Worm (Caenorhabditis elegans) whole organism, L4 larva: ENCODE measurements around the gene irld-56.

ENCODE experiments used
- F26F4.8 ChIP-seq: fragments of 200-800 bp; sonication (Bioruptor generic); conservative IDR thresholded peaks from 2 replicates; pipeline ENCODE4 v1.3.6; 2022; ENCODE audit warnings: missing genetic modification characterization, missing compliant biosample characterization
- F44E2.7 ChIP-seq: fragments of 200-800 bp; sonication (Bioruptor generic); IDR thresholded peaks from 2 replicates; pipeline ENCODE4 v2.1.2; 2022; ENCODE audit warnings: missing genetic modification characterization, missing compliant biosample characterization
- R02D3.7 ChIP-seq: fragments of 150-350 bp; sonication (generic microtip); optimal IDR thresholded peaks from 3 replicates; lab custom pipeline; 2014; ENCODE audit warnings: missing biosample characterization, missing genetic modification characterization
- T20F7.1 ChIP-seq: fragments of 200-800 bp; sonication (Bioruptor generic); optimal IDR thresholded peaks from 2 replicates; lab custom pipeline; 2018; ENCODE audit warnings: mild to moderate bottlenecking, missing genetic modification characterization, missing compliant biosample characterization
- Y105C5A.15 ChIP-seq: fragments of 200-800 bp; sonication (Bioruptor generic); IDR thresholded peaks from 2 replicates; pipeline ENCODE4 v1.3.6; 2022; ENCODE audit warnings: missing genetic modification characterization, missing compliant biosample characterization
- ZK546.5 ChIP-seq, 2 experiments: sonication (generic microtip); optimal IDR thresholded peaks; 2 replicates each; lab custom pipeline; 2017; ENCODE audit warnings: missing biosample characterization in 2 of 2, missing genetic modification characterization in 2 of 2
- aly-2 ChIP-seq: sonication (generic microtip); optimal IDR thresholded peaks from 2 replicates; lab custom pipeline; 2018; ENCODE audit warnings: missing biosample characterization, missing genetic modification characterization
- ama-1 ChIP-seq: fragments of 150-350 bp; optimal IDR thresholded peaks from 2 replicates; lab custom pipeline; 2014; ENCODE audit warnings: inconsistent platforms, mixed read lengths
- attf-4 ChIP-seq: sonication (generic microtip); optimal IDR thresholded peaks from 3 replicates; lab custom pipeline; 2017; ENCODE audit warnings: missing biosample characterization, missing genetic modification characterization
- ceh-20 ChIP-seq: fragments of 200-800 bp; sonication (Bioruptor generic); IDR thresholded peaks from 2 replicates; pipeline ENCODE4 v1.3.6; 2022; ENCODE audit warnings: missing genetic modification reagents, missing genetic modification characterization, missing compliant biosample characterization
- ceh-82 ChIP-seq: sonication (generic microtip); optimal IDR thresholded peaks from 2 replicates; lab custom pipeline; 2017; ENCODE audit warnings: missing biosample characterization, missing genetic modification characterization
- daf-19 ChIP-seq: fragments of 200-800 bp; sonication (Bioruptor generic); conservative IDR thresholded peaks from 2 replicates; pipeline ENCODE4 v1.3.6; 2022; ENCODE audit warnings: missing genetic modification characterization, missing compliant biosample characterization
- dmd-6 ChIP-seq: fragments of 200-800 bp; sonication (Bioruptor generic); IDR thresholded peaks from 2 replicates; pipeline ENCODE4 v1.3.6; 2022; ENCODE audit warnings: missing genetic modification reagents, missing genetic modification characterization, missing compliant biosample characterization
- dpl-1 ChIP-seq: fragments of 150-350 bp; optimal IDR thresholded peaks from 2 replicates; lab custom pipeline; 2014; ENCODE audit warnings: missing biosample characterization, missing genetic modification reagents, missing genetic modification characterization
- egl-27 ChIP-seq: sonication (generic microtip); optimal IDR thresholded peaks from 3 replicates; lab custom pipeline; 2017; ENCODE audit warnings: missing biosample characterization, missing genetic modification reagents, missing genetic modification characterization
- egl-43 ChIP-seq: fragments of 200-800 bp; sonication (Bioruptor generic); IDR thresholded peaks from 2 replicates; pipeline ENCODE4 v1.3.6; 2022; ENCODE audit warnings: missing genetic modification reagents, missing genetic modification characterization, missing compliant biosample characterization
- hlh-30 ChIP-seq: sonication (generic microtip); optimal IDR thresholded peaks from 2 replicates; lab custom pipeline; 2017; ENCODE audit warnings: antibody characterized with exemption, mild to moderate bottlenecking, missing genetic modification characterization, missing compliant biosample characterization; ENCODE audit not compliant: insufficient read depth
- hmg-1.1 ChIP-seq: fragments of 200-800 bp; sonication (Bioruptor generic); IDR thresholded peaks from 2 replicates; pipeline ENCODE4 v1.3.6; 2022; ENCODE audit warnings: missing genetic modification reagents, missing genetic modification characterization, missing compliant biosample characterization
- lim-7 ChIP-seq: fragments of 200-800 bp; sonication (Bioruptor generic); IDR thresholded peaks from 2 replicates; pipeline ENCODE4 v1.3.6; 2022; ENCODE audit warnings: missing genetic modification characterization, missing compliant biosample characterization
- lin-1 ChIP-seq: fragments of 200-800 bp; sonication (Bioruptor generic); IDR thresholded peaks from 2 replicates; pipeline ENCODE4 v1.3.6; 2022; ENCODE audit warnings: missing genetic modification reagents, missing genetic modification characterization, missing compliant biosample characterization
- lin-15B ChIP-seq: fragments of 150-350 bp; sonication (generic microtip); optimal IDR thresholded peaks from 3 replicates; lab custom pipeline; 2014; ENCODE audit warnings: missing biosample characterization, missing genetic modification characterization
- lin-29 ChIP-seq: fragments of 200-800 bp; sonication (Bioruptor generic); IDR thresholded peaks from 2 replicates; pipeline ENCODE4 v1.3.6; 2022; ENCODE audit warnings: missing genetic modification reagents, missing genetic modification characterization, missing compliant biosample characterization
- lin-38 ChIP-seq: fragments of 200-800 bp; sonication (Bioruptor generic); IDR thresholded peaks from 2 replicates; pipeline ENCODE4 v1.3.6; 2022; ENCODE audit warnings: missing genetic modification reagents, missing genetic modification characterization, missing compliant biosample characterization
- lir-3 ChIP-seq: sonication (generic microtip); optimal IDR thresholded peaks from 2 replicates; lab custom pipeline; 2016; ENCODE audit warnings: mild to moderate bottlenecking, missing genetic modification characterization, missing compliant biosample characterization
- mdl-1 ChIP-seq, 2 experiments: fragments of 150-350 bp in 1 of 2; sonication (generic microtip) in 1 of 2; optimal IDR thresholded peaks; 2 replicates each; lab custom pipeline; 2014 to 2017; ENCODE audit warnings: missing biosample characterization in 2 of 2, missing genetic modification characterization in 2 of 2
- mes-2 ChIP-seq: sonication (generic microtip); optimal IDR thresholded peaks from 2 replicates; lab custom pipeline; 2016; ENCODE audit warnings: missing genotype, mild to moderate bottlenecking, missing genetic modification characterization, missing compliant biosample characterization; ENCODE audit not compliant: poor library complexity, severe bottlenecking
- mxl-3 ChIP-seq: fragments of 200-800 bp; sonication (Bioruptor generic); optimal IDR thresholded peaks from 2 replicates; lab custom pipeline; 2018; ENCODE audit warnings: mild to moderate bottlenecking, missing genetic modification characterization, missing compliant biosample characterization
- nhr-10 ChIP-seq: fragments of 150-350 bp; optimal IDR thresholded peaks from 2 replicates; lab custom pipeline; 2014; ENCODE audit warnings: missing biosample characterization, missing genetic modification characterization
- nhr-111 ChIP-seq: fragments of 200-800 bp; sonication (Bioruptor generic); optimal IDR thresholded peaks from 2 replicates; lab custom pipeline; 2018; ENCODE audit warnings: mild to moderate bottlenecking, missing genetic modification characterization, missing compliant biosample characterization
- nhr-237 ChIP-seq: sonication (generic microtip); optimal IDR thresholded peaks from 2 replicates; lab custom pipeline; 2017; ENCODE audit warnings: missing biosample characterization, missing genetic modification characterization
- nhr-25 ChIP-seq: sonication (generic microtip); optimal IDR thresholded peaks from 2 replicates; lab custom pipeline; 2017; ENCODE audit warnings: missing genetic modification characterization, mild to moderate bottlenecking, missing compliant biosample characterization, antibody characterized with exemption, moderate library complexity, borderline replicate concordance; ENCODE audit not compliant: insufficient read depth
- nhr-28 ChIP-seq: fragments of 150-350 bp; optimal IDR thresholded peaks from 2 replicates; lab custom pipeline; 2014; ENCODE audit warnings: missing biosample characterization, missing genetic modification characterization
- nhr-42 ChIP-seq: fragments of 200-800 bp; sonication (Bioruptor generic); IDR thresholded peaks from 2 replicates; pipeline ENCODE4 v1.3.6; 2022; ENCODE audit warnings: missing genetic modification characterization, missing compliant biosample characterization
- nhr-48 ChIP-seq: sonication (generic microtip); optimal IDR thresholded peaks from 2 replicates; lab custom pipeline; 2016; ENCODE audit warnings: mild to moderate bottlenecking, missing genetic modification characterization, missing compliant biosample characterization
- nhr-77 ChIP-seq: fragments of 150-350 bp; optimal IDR thresholded peaks from 2 replicates; lab custom pipeline; 2014; ENCODE audit warnings: missing biosample characterization, missing genetic modification characterization
- pha-4 ChIP-seq, 2 experiments: fragments of 150-350 bp in 1 of 2; fragments of 200-800 bp in 1 of 2; sonication (Bioruptor generic) in 1 of 2; IDR thresholded peaks in 1 of 2; optimal IDR thresholded peaks in 1 of 2; 2 replicates each; pipeline versions ENCODE4 v1.3.6 to Lab custom; 2014 to 2022; ENCODE audit warnings: missing genetic modification characterization in 2 of 2, missing genetic modification reagents in 2 of 2, missing biosample characterization in 1 of 2, missing compliant biosample characterization in 1 of 2
- pqm-1 ChIP-seq: sonication (generic microtip); optimal IDR thresholded peaks from 2 replicates; lab custom pipeline; 2017; ENCODE audit warnings: missing biosample characterization, missing genetic modification characterization
- saeg-2 ChIP-seq: fragments of 200-800 bp; sonication (Bioruptor generic); IDR thresholded peaks from 2 replicates; pipeline ENCODE4 v1.3.6; 2022; ENCODE audit warnings: missing genetic modification reagents, missing genetic modification characterization, missing compliant biosample characterization
- sdz-12 ChIP-seq: fragments of 200-800 bp; sonication (Bioruptor generic); optimal IDR thresholded peaks from 2 replicates; lab custom pipeline; 2018; ENCODE audit warnings: mild to moderate bottlenecking, missing genetic modification characterization, missing compliant biosample characterization
- skn-1 ChIP-seq: fragments of 150-350 bp; optimal IDR thresholded peaks from 2 replicates; lab custom pipeline; 2014; ENCODE audit warnings: missing biosample characterization, missing genetic modification characterization
- snpc-1.2 ChIP-seq: fragments of 200-800 bp; sonication (Bioruptor generic); IDR thresholded peaks from 2 replicates; pipeline ENCODE4 v1.3.6; 2022; ENCODE audit warnings: missing genetic modification reagents, missing genetic modification characterization, missing compliant biosample characterization
- unc-130 ChIP-seq: sonication (generic microtip); optimal IDR thresholded peaks from 2 replicates; lab custom pipeline; 2016; ENCODE audit warnings: missing genetic modification reagents, missing genetic modification characterization, missing compliant biosample characterization
- unc-39 ChIP-seq: sonication (generic microtip); optimal IDR thresholded peaks from 2 replicates; lab custom pipeline; 2017; ENCODE audit warnings: missing biosample characterization, missing genetic modification characterization
- vab-7 ChIP-seq: fragments of 200-800 bp; sonication (Bioruptor generic); IDR thresholded peaks from 2 replicates; pipeline ENCODE4 v1.3.6; 2022; ENCODE audit warnings: missing genetic modification reagents, missing genetic modification characterization, missing compliant biosample characterization
- ztf-11 ChIP-seq: fragments of 150-350 bp; optimal IDR thresholded peaks from 2 replicates; lab custom pipeline; 2014; ENCODE audit warnings: missing biosample characterization, missing genetic modification characterization

Gene irld-56

DNA sequence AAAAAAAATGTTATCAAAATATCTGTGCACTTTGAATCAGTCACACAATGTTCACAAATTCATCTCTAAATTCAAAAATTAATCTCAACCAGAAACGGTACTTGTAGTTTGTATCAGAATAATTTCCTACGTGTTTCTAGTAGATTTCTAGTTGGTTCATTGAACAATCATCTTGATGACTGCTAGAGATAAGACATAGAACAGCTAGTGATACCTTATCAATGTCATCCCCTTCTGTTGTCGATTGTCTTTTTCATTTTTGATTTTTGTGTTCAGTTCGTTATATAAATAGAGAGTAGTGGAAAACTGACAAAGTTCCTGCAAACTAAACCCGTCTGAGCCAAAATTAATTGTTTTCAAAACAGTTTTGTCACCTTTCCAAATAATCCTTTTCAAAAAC lies 30.7 kb upstream of the irld-56 start (continued):
- no peak for TF ChIP-seq lir-3 (tag; lab: Kevin White, UChicago)
- TF ChIP-seq lin-15B (tag; lab: Kevin White, UChicago), result no peak
- TF ChIP-seq nhr-28 (tag; lab: Kevin White, UChicago), result peak; percentile 99
- TF ChIP-seq nhr-10 (tag; lab: Kevin White, UChicago), result no peak
- no peak for TF ChIP-seq saeg-2
- TF ChIP-seq unc-130 (GFP tag; lab: Kevin White, UChicago), result no peak
- TF ChIP-seq lin-38 (GFP tag; lab: Robert Waterston, UW), result no peak
- TF ChIP-seq nhr-237 (tag; lab: Kevin White, UChicago), result no peak
- TF ChIP-seq ama-1, result no peak
- TF ChIP-seq vab-7 (GFP tag; lab: Robert Waterston, UW), result no peak
- TF ChIP-seq daf-19 (GFP tag; lab: Robert Waterston, UW), result no peak
- TF ChIP-seq egl-27 (tag; lab: Kevin White, UChicago), result no peak
- TF ChIP-seq T20F7.1 (GFP tag; lab: Kevin White, UChicago), result no peak
- no peak for TF ChIP-seq snpc-1.2 (GFP tag; lab: Robert Waterston, UW)
- TF ChIP-seq Y105C5A.15 (GFP tag; lab: Robert Waterston, UW), result no peak
- no peak for TF ChIP-seq R02D3.7 (tag; lab: Kevin White, UChicago)
- TF ChIP-seq hlh-30 (tag; lab: Kevin White, UChicago), result no peak
- TF ChIP-seq dmd-6 (GFP tag; lab: Robert Waterston, UW), result peak; percentile 72
- no peak for TF ChIP-seq dpl-1
- no peak for TF ChIP-seq nhr-25 (tag; lab: Kevin White, UChicago)
- no peak for TF ChIP-seq ztf-11 (tag; lab: Kevin White, UChicago)
- TF ChIP-seq lim-7 (GFP tag; lab: Robert Waterston, UW), result no peak
- no peak for TF ChIP-seq mes-2 (tag; lab: Kevin White, UChicago)
- no peak for TF ChIP-seq pha-4 (GFP tag; IDR thresholded peaks at IDR 0.05; lab: Robert Waterston, UW)
- TF ChIP-seq pha-4 (tag; optimal IDR thresholded peaks at IDR 0.05; lab: Kevin White, UChicago), result no peak
- no peak for TF ChIP-seq ceh-20
- no peak for TF ChIP-seq mxl-3 (GFP tag; lab: Kevin White, UChicago)
- no peak for TF ChIP-seq F26F4.8 (GFP tag; lab: Robert Waterston, UW)
- no peak for TF ChIP-seq nhr-111 (GFP tag; lab: Kevin White, UChicago)
- TF ChIP-seq unc-39 (tag; lab: Kevin White, UChicago), result no peak
- no peak for TF ChIP-seq lin-1 (GFP tag; lab: Robert Waterston, UW)
- TF ChIP-seq skn-1 (tag; lab: Kevin White, UChicago), result no peak
- no peak for TF ChIP-seq ceh-82 (tag; lab: Kevin White, UChicago)
- TF ChIP-seq aly-2 (tag; lab: Kevin White, UChicago), result no peak
- no peak for TF ChIP-seq nhr-77 (tag; lab: Kevin White, UChicago)
- TF ChIP-seq nhr-48 (tag; lab: Kevin White, UChicago), result no peak
- TF ChIP-seq F44E2.7 (GFP tag; lab: Robert Waterston, UW), result no peak

DNA sequence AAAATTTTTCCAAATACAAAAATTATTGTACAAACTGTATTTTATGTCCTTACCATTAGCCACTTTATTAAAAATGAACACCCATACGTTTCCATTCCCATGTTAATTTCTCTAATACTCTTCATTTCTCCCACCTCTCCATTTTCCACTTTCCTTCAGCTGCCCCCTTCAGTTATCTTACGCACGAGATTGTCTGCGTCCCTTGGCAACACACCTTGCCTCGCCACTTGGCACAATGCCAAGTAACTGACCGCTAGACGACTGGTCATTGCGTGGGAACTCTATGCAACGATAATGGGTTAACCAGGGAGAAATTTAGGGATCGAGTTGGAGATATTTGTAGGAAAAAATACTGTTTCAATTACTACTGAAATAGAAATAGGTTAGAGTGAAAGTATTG lies 27.0 kb upstream of the irld-56 start:
- TF ChIP-seq nhr-28 (tag; lab: Kevin White, UChicago), result no peak
- peak in 1 of 2 experiments; percentile 8 for TF ChIP-seq mdl-1 (tag; optimal IDR thresholded peaks at IDR 0.05; lab: Kevin White, UChicago)

DNA sequence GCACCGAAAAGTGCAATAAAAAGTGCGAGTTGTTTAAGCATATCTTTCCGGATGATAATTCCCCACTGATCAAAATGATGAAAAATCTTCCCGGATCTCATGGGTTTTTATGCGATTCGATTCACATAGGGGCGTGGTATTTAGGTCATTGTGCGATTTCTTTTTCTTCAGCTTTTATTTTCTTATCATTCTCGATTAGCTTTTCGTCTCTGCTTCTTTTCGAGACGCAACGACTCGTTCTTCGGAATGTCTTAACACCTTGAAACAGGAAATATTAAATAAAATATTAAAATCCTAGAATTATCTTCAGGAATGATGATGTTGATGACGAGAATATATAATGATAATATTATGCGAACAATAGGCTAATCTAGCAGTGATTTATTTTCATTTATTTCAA lies 23.9 kb upstream of the irld-56 start, which contains the start of gene Y37A1B.7:
Y37A1B.7 (minus strand) TSS at position 101 of the 400 bp plus-strand sequence.
- no peak for TF ChIP-seq mes-2 (tag; lab: Kevin White, UChicago)
- no peak for TF ChIP-seq R02D3.7 (tag; lab: Kevin White, UChicago)
- TF ChIP-seq attf-4 (tag; lab: Kevin White, UChicago), result no peak
- TF ChIP-seq lim-7 (GFP tag; lab: Robert Waterston, UW), result no peak
- TF ChIP-seq snpc-1.2 (GFP tag; lab: Robert Waterston, UW), result no peak
- no peak for TF ChIP-seq sdz-12 (GFP tag; lab: Kevin White, UChicago)
- no peak for TF ChIP-seq pqm-1 (tag; lab: Kevin White, UChicago)
- TF ChIP-seq pha-4 (GFP tag; IDR thresholded peaks at IDR 0.05; lab: Robert Waterston, UW), result no peak
- TF ChIP-seq pha-4 (tag; optimal IDR thresholded peaks at IDR 0.05; lab: Kevin White, UChicago), result no peak
- TF ChIP-seq egl-43 (GFP tag; lab: Robert Waterston, UW), result no peak
- TF ChIP-seq nhr-111 (GFP tag; lab: Kevin White, UChicago), result no peak
- no peak for TF ChIP-seq T20F7.1 (GFP tag; lab: Kevin White, UChicago)
- TF ChIP-seq lin-29 (GFP tag; lab: Robert Waterston, UW), result no peak
- no peak for TF ChIP-seq saeg-2
- no peak for TF ChIP-seq nhr-42 (GFP tag; lab: Robert Waterston, UW)
- TF ChIP-seq aly-2 (tag; lab: Kevin White, UChicago), result no peak
- no peak for TF ChIP-seq hmg-1.1 (GFP tag; lab: Robert Waterston, UW)
- no peak for TF ChIP-seq ZK546.5 (tag; optimal IDR thresholded peaks at IDR 0.05; lab: Kevin White, UChicago)
